Comparison of ENCODE assay signal across 3 fruit fly cellular contexts in genomic region chr2L:4813023-4813339, dm6.
TF ChIP-seq lines count a peak whose summit lies in the region.

No protein-coding gene starts in this region.

- TF ChIP-seq CTCF in whole organism, embryonic (GFP tag; optimal IDR thresholded peaks at IDR 0.05; lab: Kevin White, UChicago), result no peak

TF ChIP-seq in whole organism, embryonic, 481 proteins besides CTCF, POLR2A, EP300 and RAD21:
- TF ChIP-seq gcm2 (GFP tag; optimal IDR thresholded peaks at IDR 0.05; lab: Kevin White, UChicago) (no peak), lov (optimal IDR thresholded peaks at IDR 0.05; lab: Kevin White, UChicago) (no peak), lov (GFP tag; IDR thresholded peaks at IDR 0.05; lab: Robert Waterston, UW) (no peak), CG8388 (GFP tag; optimal IDR thresholded peaks at IDR 0.05; lab: Kevin White, UChicago) (no peak), Blimp-1 (GFP tag; optimal IDR thresholded peaks at IDR 0.05; lab: Kevin White, UChicago) (peak; percentile 7), z (GFP tag; IDR thresholded peaks at IDR 0.05; lab: Robert Waterston, UW) (0 out of 3 replicates have a peak, but pooled peaks have one; percentile 2), vvl (GFP tag; IDR thresholded peaks at IDR 0.05; lab: Robert Waterston, UW) (peak; percentile 74), ewg (GFP tag; optimal IDR thresholded peaks at IDR 0.05; lab: Kevin White, UChicago) (peak; percentile 38), ci (GFP tag; IDR thresholded peaks at IDR 0.05; lab: Robert Waterston, UW) (no peak), sr (GFP tag; IDR thresholded peaks at IDR 0.05; lab: Robert Waterston, UW) (0 out of 3 replicates have a peak, but pooled peaks have one; percentile 3), CG1233 (GFP tag; optimal IDR thresholded peaks at IDR 0.05; lab: Kevin White, UChicago) (peak; percentile 9), tna (GFP tag; IDR thresholded peaks at IDR 0.05; lab: Robert Waterston, UW; ENCODE audit: partially characterized antibody) (no peak), hb (GFP tag; IDR thresholded peaks at IDR 0.05; lab: Robert Waterston, UW; ENCODE audit: partially characterized antibody) (0 out of 3 replicates have a peak, but pooled peaks have one; percentile 21), Ets65A (GFP tag; lab: Kevin White, UChicago) (peak; percentile 58), ken (GFP tag; IDR thresholded peaks at IDR 0.05; lab: Robert Waterston, UW) (0 out of 3 replicates have a peak, but pooled peaks have one; percentile 14), eve (GFP tag; optimal IDR thresholded peaks at IDR 0.05; lab: Kevin White, UChicago) (no peak), ERR (GFP tag; optimal IDR thresholded peaks at IDR 0.05; lab: Kevin White, UChicago) (no peak), sens (GFP tag; lab: Kevin White, UChicago) (peak; percentile 40), Dek (tag; optimal IDR thresholded peaks at IDR 0.05; lab: Kevin White, UChicago) (no peak), CG18764 (GFP tag; optimal IDR thresholded peaks at IDR 0.05; lab: Kevin White, UChicago) (peak; percentile 48), CG5953 (GFP tag; IDR thresholded peaks at IDR 0.05; lab: Robert Waterston, UW) (0 out of 2 replicates have a peak, but pooled peaks have one; percentile 30), da (GFP tag; optimal IDR thresholded peaks at IDR 0.05; lab: Kevin White, UChicago) (peak; percentile 22), CG31224 (GFP tag; IDR thresholded peaks at IDR 0.05; lab: Robert Waterston, UW) (no peak), CG13296 (GFP tag; optimal IDR thresholded peaks at IDR 0.05; lab: Kevin White, UChicago) (no peak), cwo (GFP tag; optimal IDR thresholded peaks at IDR 0.05; lab: Kevin White, UChicago) (peak; percentile 6), sd (tag; optimal IDR thresholded peaks at IDR 0.05; lab: Kevin White, UChicago) (peak; percentile 60)

TF ChIP-seq in whole organism, pupa, 21 proteins besides CTCF, POLR2A, EP300 and RAD21:
- no peak for TF ChIP-seq CG14655 (GFP tag; optimal IDR thresholded peaks at IDR 0.05; lab: Kevin White, UChicago)
- TF ChIP-seq CG32121 (GFP tag; IDR thresholded peaks at IDR 0.05; lab: Robert Waterston, UW), result no peak
- TF ChIP-seq Ets98B (GFP tag; IDR thresholded peaks at IDR 0.05; lab: Robert Waterston, UW), result no peak
- TF ChIP-seq CG4496 (GFP tag; IDR thresholded peaks at IDR 0.05; lab: Robert Waterston, UW), result no peak
- 0 out of 3 replicates have a peak, but pooled peaks have one; percentile 9 for TF ChIP-seq fd96Ca (GFP tag; IDR thresholded peaks at IDR 0.05; lab: Robert Waterston, UW)

TF ChIP-seq in whole organism, wandering third instar larva, 38 proteins besides CTCF, POLR2A, EP300 and RAD21:
- no peak for TF ChIP-seq psq (GFP tag; optimal IDR thresholded peaks at IDR 0.05; lab: Kevin White, UChicago)
- no peak for TF ChIP-seq Hr78 (GFP tag; optimal IDR thresholded peaks at IDR 0.05; lab: Kevin White, UChicago)
- TF ChIP-seq brk (GFP tag; optimal IDR thresholded peaks at IDR 0.05; lab: Kevin White, UChicago), result no peak
- TF ChIP-seq Vsx2 (GFP tag; optimal IDR thresholded peaks at IDR 0.05; lab: Kevin White, UChicago; ENCODE audit: partially characterized antibody), result peak; percentile 17
- no peak for TF ChIP-seq Jra (GFP tag; optimal IDR thresholded peaks at IDR 0.05; lab: Kevin White, UChicago)
- no peak for TF ChIP-seq rgr (GFP tag; optimal IDR thresholded peaks at IDR 0.05; lab: Kevin White, UChicago)
TF ChIP-seq in whole organism, wandering third instar larva: peak in this region for 1.
